Worm (Caenorhabditis elegans): ENCODE measurements around the gene R148.4.
A peak's percentile ranks its signal among the peaks of the same experiment; 100 is the strongest.

The R148.4 gene

DNA sequence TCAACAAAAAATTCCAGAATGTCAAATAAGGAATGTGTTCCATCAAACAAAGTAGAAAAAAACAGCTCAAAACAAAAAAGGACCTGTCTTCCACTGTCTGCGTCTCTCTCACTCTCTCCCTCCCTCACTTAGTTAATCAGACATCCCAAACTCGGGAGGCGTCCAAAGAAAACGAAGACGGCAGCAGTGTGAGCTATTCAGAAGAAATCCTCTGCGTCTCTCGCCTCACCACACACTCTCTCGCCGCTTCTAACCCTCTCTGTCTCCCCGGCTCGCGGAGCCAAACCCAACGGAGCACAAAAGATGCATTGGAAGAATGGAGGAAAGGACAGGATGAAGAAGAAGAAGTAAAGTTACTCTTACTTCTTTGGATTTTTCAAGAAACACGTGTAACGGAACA is 48.9 kb downstream of the R148.4 start (continued):
- TF ChIP-seq ceh-82 (tag; optimal IDR thresholded peaks at IDR 0.05) (peak in 2 of 3 experiments; percentile 13 to 49), zag-1 (tag; optimal IDR thresholded peaks at IDR 0.05) (no peak), lir-3 (tag; optimal IDR thresholded peaks at IDR 0.05; ENCODE audit: poor library complexity) (no peak), efl-1 (optimal IDR thresholded peaks at IDR 0.05) (peak; percentile 37 to 44), efl-1 (GFP tag; optimal IDR thresholded peaks at IDR 0.05 in 1 of 2) (no peak), blmp-1 (tag; optimal IDR thresholded peaks at IDR 0.05) (no peak), egl-27 (tag; optimal IDR thresholded peaks at IDR 0.05) (no peak), lsy-2 (tag; optimal IDR thresholded peaks at IDR 0.05) (peak; percentile 29 to 51), lin-15B (tag; optimal IDR thresholded peaks at IDR 0.05) (no peak), dsc-1 (tag; optimal IDR thresholded peaks at IDR 0.05) (peak; percentile 1), nhr-76 (tag; optimal IDR thresholded peaks at IDR 0.05) (no peak), pag-3 (tag; optimal IDR thresholded peaks at IDR 0.05; ENCODE audit: borderline replicate concordance, insufficient read depth) (no peak), ztf-4 (tag; optimal IDR thresholded peaks at IDR 0.05) (no peak), ces-1 (GFP tag; optimal IDR thresholded peaks at IDR 0.05) (no peak), nhr-12 (tag; optimal IDR thresholded peaks at IDR 0.05) (no peak), skn-1 (tag; optimal IDR thresholded peaks at IDR 0.05) (no peak), ceh-63 (GFP tag; optimal IDR thresholded peaks at IDR 0.05) (no peak), nhr-28 (tag; optimal IDR thresholded peaks at IDR 0.05) (no peak), ama-1 (optimal IDR thresholded peaks at IDR 0.05) (no peak), nhr-90 (tag; optimal IDR thresholded peaks at IDR 0.05; ENCODE audit: poor library complexity) (no peak), unc-130 (tag; optimal IDR thresholded peaks at IDR 0.05) (no peak), nhr-47 (tag; optimal IDR thresholded peaks at IDR 0.05) (peak; percentile 59), C04F5.9 (tag; optimal IDR thresholded peaks at IDR 0.05) (no peak), jun-1 (tag; optimal IDR thresholded peaks at IDR 0.05) (no peak), egl-13 (tag; optimal IDR thresholded peaks at IDR 0.05) (no peak), fkh-10 (GFP tag; optimal IDR thresholded peaks at IDR 0.05) (peak; percentile 5), hlh-17 (GFP tag; optimal IDR thresholded peaks at IDR 0.05; ENCODE audit: borderline replicate concordance) (no peak), grh-1 (GFP tag; IDR thresholded peaks at IDR 0.05) (no peak), hlh-4 (tag; optimal IDR thresholded peaks at IDR 0.05) (no peak), sup-37 (GFP tag; optimal IDR thresholded peaks at IDR 0.05) (no peak), C16A3.4 (tag; optimal IDR thresholded peaks at IDR 0.05) (no peak), unc-86 (tag; optimal IDR thresholded peaks at IDR 0.05) (peak; percentile 83), nhr-19 (GFP tag; conservative IDR thresholded peaks at IDR 0.05) (no peak), ets-5 (GFP tag; IDR thresholded peaks at IDR 0.05) (no peak), xbp-1 (tag; optimal IDR thresholded peaks at IDR 0.05) (no peak), nhr-77 (tag; optimal IDR thresholded peaks at IDR 0.05) (no peak), nhr-11 (tag; optimal IDR thresholded peaks at IDR 0.05) (no peak), elt-2 (tag; optimal IDR thresholded peaks at IDR 0.05) (no peak), mab-9 (GFP tag; IDR thresholded peaks at IDR 0.05) (no peak), lin-35 (GFP tag; optimal IDR thresholded peaks at IDR 0.05) (no peak)

ce11 chrIII:3222707-3223106 is 51.3 kb downstream of the R148.4 start:
- TF ChIP-seq sox-4 (tag; optimal IDR thresholded peaks at IDR 0.05) (no peak), ceh-88 (GFP tag; IDR thresholded peaks at IDR 0.05) (no peak), pag-3 (tag; optimal IDR thresholded peaks at IDR 0.05; ENCODE audit: borderline replicate concordance, insufficient read depth) (no peak), mef-2 (tag; optimal IDR thresholded peaks at IDR 0.05) (no peak), nhr-84 (tag; optimal IDR thresholded peaks at IDR 0.05) (no peak), ceh-82 (tag; optimal IDR thresholded peaks at IDR 0.05) (no peak), unc-130 (tag; optimal IDR thresholded peaks at IDR 0.05) (no peak), efl-3 (GFP tag; optimal IDR thresholded peaks at IDR 0.05) (no peak), nhr-85 (tag) (no peak), rnt-1 (tag; optimal IDR thresholded peaks at IDR 0.05) (no peak), ztf-4 (tag; optimal IDR thresholded peaks at IDR 0.05) (no peak), xbp-1 (tag; optimal IDR thresholded peaks at IDR 0.05) (no peak), fkh-8 (tag; optimal IDR thresholded peaks at IDR 0.05) (no peak), hpl-2 (GFP tag; optimal IDR thresholded peaks at IDR 0.05) (no peak), nhr-20 (tag; optimal IDR thresholded peaks at IDR 0.05) (no peak), hlh-17 (GFP tag; optimal IDR thresholded peaks at IDR 0.05; ENCODE audit: borderline replicate concordance) (no peak), lin-13 (GFP tag; optimal IDR thresholded peaks at IDR 0.05) (no peak)
